Fruit fly (Drosophila melanogaster): ENCODE measurements around the gene CG34112.

Gene CG34112

DNA sequence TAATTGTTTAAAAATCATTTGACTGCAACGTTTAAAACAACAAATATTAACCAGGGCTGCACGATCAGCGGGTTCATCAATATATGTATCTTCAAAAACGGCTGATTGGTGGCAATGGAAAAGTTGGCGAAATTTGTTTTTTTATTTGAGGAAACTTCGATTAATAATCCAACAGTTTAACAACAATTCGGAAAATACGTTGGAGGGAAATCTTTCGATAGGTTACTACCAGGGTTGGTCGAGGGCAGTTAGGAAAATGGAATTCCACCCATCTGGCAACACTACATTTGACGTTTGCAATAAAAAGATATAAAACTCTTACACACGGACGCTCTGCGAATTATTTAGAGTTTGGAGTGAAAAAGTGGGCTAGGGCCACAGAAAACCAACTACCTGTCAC, 43.1 kb upstream of the CG34112 start, which contains the start of the genes Lipt2 and CG14650 (continued):
- TF ChIP-seq CG9876 (GFP tag; optimal IDR thresholded peaks at IDR 0.05) = peak; percentile 61
- TF ChIP-seq eve (GFP tag; optimal IDR thresholded peaks at IDR 0.05) = no peak
- TF ChIP-seq CG18262 (tag; optimal IDR thresholded peaks at IDR 0.05) = peak; percentile 46
- TF ChIP-seq Dref (GFP tag; IDR thresholded peaks at IDR 0.05) = peak; percentile 67
- TF ChIP-seq CG17912 (GFP tag; optimal IDR thresholded peaks at IDR 0.05) = peak; percentile 1
- no peak for TF ChIP-seq dysf (GFP tag; IDR thresholded peaks at IDR 0.05)
- TF ChIP-seq CG43689 (GFP tag; IDR thresholded peaks at IDR 0.05) = no peak
- TF ChIP-seq cg (GFP tag; optimal IDR thresholded peaks at IDR 0.05) = no peak
- TF ChIP-seq Eip74EF (GFP tag; optimal IDR thresholded peaks at IDR 0.05) = no peak
- TF ChIP-seq CG12391 (tag; optimal IDR thresholded peaks at IDR 0.05) = peak; percentile 73
- no peak for TF ChIP-seq Fer2 (tag; optimal IDR thresholded peaks at IDR 0.05)
- TF ChIP-seq unc-4 (GFP tag; IDR thresholded peaks at IDR 0.05; ENCODE audit: partially characterized antibody) = peak; percentile 62
- TF ChIP-seq CG7357 (GFP tag; IDR thresholded peaks at IDR 0.05) = no peak
- peak; percentile 40; the same call in 1 of the 2 replicates for TF ChIP-seq CG6272 (GFP tag; IDR thresholded peaks at IDR 0.05)
- TF ChIP-seq nom (GFP tag; optimal IDR thresholded peaks at IDR 0.05) = no peak
- TF ChIP-seq onecut (GFP tag; IDR thresholded peaks at IDR 0.05) = no peak
- peak; percentile 65 for TF ChIP-seq amos (GFP tag; IDR thresholded peaks at IDR 0.05; ENCODE audit: partially characterized antibody)
- peak; percentile 27 for TF ChIP-seq CG16863 (GFP tag; optimal IDR thresholded peaks at IDR 0.05)
- TF ChIP-seq oc (tag; optimal IDR thresholded peaks at IDR 0.05) = no peak
- TF ChIP-seq repo (GFP tag; optimal IDR thresholded peaks at IDR 0.05) = peak; percentile 54
- peak; percentile 47 for TF ChIP-seq CG17359 (tag; optimal IDR thresholded peaks at IDR 0.05)
- no peak for TF ChIP-seq Usf (GFP tag; optimal IDR thresholded peaks at IDR 0.05)
- no peak for TF ChIP-seq Neu2 (GFP tag; optimal IDR thresholded peaks at IDR 0.05; ENCODE audit: borderline replicate concordance)
- TF ChIP-seq Rx (GFP tag; IDR thresholded peaks at IDR 0.05) = no peak
- TF ChIP-seq bigmax (GFP tag; optimal IDR thresholded peaks at IDR 0.05) = peak; percentile 45
- TF ChIP-seq CG12769 (tag; optimal IDR thresholded peaks at IDR 0.05) = no peak
- TF ChIP-seq ems (GFP tag; optimal IDR thresholded peaks at IDR 0.05) = peak; percentile 48
- TF ChIP-seq CG18764 (GFP tag; optimal IDR thresholded peaks at IDR 0.05) = peak; percentile 37
- TF ChIP-seq NC2β (GFP tag; optimal IDR thresholded peaks at IDR 0.05) = peak; percentile 73
- peak; percentile 70 for TF ChIP-seq gfzf (GFP tag; optimal IDR thresholded peaks at IDR 0.05)
- TF ChIP-seq CG12104 (GFP tag; optimal IDR thresholded peaks at IDR 0.05) = no peak
- peak; percentile 52 for TF ChIP-seq CG10543 (GFP tag; optimal IDR thresholded peaks at IDR 0.05)
- no peak for TF ChIP-seq fru (optimal IDR thresholded peaks at IDR 0.05)
- peak; percentile 8 for TF ChIP-seq NC2α (GFP tag; optimal IDR thresholded peaks at IDR 0.05)
- TF ChIP-seq prd (optimal IDR thresholded peaks at IDR 0.05) = no peak
- TF ChIP-seq prd (GFP tag; IDR thresholded peaks at IDR 0.05) = peak; percentile 38; the same call in 2 of the 3 replicates
- TF ChIP-seq Six4 (GFP tag; optimal IDR thresholded peaks at IDR 0.05) = peak; percentile 35
- no peak for TF ChIP-seq klu (GFP tag; IDR thresholded peaks at IDR 0.05)
- TF ChIP-seq CG42726 (GFP tag; IDR thresholded peaks at IDR 0.05; ENCODE audit: partially characterized antibody) = 0 out of 2 replicates have a peak, but pooled peaks have one; percentile 18
- TF ChIP-seq Bgb (GFP tag; IDR thresholded peaks at IDR 0.05; ENCODE audit: partially characterized antibody) = 0 out of 2 replicates have a peak, but pooled peaks have one; percentile 21
- TF ChIP-seq sim (GFP tag; IDR thresholded peaks at IDR 0.05) = no peak
- no peak for TF ChIP-seq Dfd (GFP tag; optimal IDR thresholded peaks at IDR 0.05)
- 0 out of 2 replicates have a peak, but pooled peaks have one; percentile 13 for TF ChIP-seq bbx (GFP tag; IDR thresholded peaks at IDR 0.05; ENCODE audit: partially characterized antibody)
- TF ChIP-seq Gug (GFP tag; IDR thresholded peaks at IDR 0.05) = 0 out of 4 replicates have a peak, but pooled peaks have one; percentile 46
- TF ChIP-seq ken (GFP tag; IDR thresholded peaks at IDR 0.05) = no peak
- no peak for TF ChIP-seq C15 (GFP tag; IDR thresholded peaks at IDR 0.05)
- TF ChIP-seq gsb-n (tag; optimal IDR thresholded peaks at IDR 0.05) = no peak
- TF ChIP-seq usp (GFP tag; optimal IDR thresholded peaks at IDR 0.05) = no peak
- TF ChIP-seq CG4617 (GFP tag; optimal IDR thresholded peaks at IDR 0.05; ENCODE audit: borderline replicate concordance) = peak; percentile 98
- TF ChIP-seq ind (GFP tag; optimal IDR thresholded peaks at IDR 0.05) = peak; percentile 60
- peak; percentile 38 for TF ChIP-seq CG7987 (GFP tag; optimal IDR thresholded peaks at IDR 0.05)
